ENCODE assay signal across 2 worm cellular contexts in the genomic region with DNA sequence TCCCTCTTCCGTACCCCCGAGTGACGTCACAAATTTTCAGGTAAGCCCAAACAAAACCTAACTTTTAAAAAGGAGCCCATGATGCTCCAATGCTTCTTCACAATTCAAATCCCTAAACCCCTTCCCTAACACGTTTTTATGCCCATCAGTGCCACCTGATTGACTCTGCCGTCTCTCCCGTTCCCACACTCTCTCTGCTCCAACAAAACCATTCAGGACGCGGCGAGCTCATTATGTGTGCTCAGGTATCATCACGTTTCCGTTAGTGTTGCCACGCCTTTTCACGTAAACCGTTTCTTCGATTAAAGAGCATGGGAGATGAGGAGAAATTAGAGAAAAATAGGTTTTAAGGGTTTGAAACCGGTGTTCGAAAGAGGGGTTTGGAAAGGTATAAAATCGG.
A peak's percentile ranks its signal among the peaks of the same experiment; 100 is the strongest.
TF ChIP-seq lines count a peak whose summit lies in the region.

Gene M01H9.2 (minus strand): TSS at position 101 of the 400 bp plus-strand sequence.

TF ChIP-seq in whole organism, L4 larva, 104 proteins besides CTCF, POLR2A, EP300 and RAD21:
- peak; percentile 38 for TF ChIP-seq hlh-30 (tag; optimal IDR thresholded peaks at IDR 0.05; lab: Kevin White, UChicago; ENCODE audit: insufficient read depth)
- no peak for TF ChIP-seq snpc-4 (tag; optimal IDR thresholded peaks at IDR 0.05; lab: Kevin White, UChicago)
TF ChIP-seq in whole organism, L4 larva: peak in this region for 1.

TF ChIP-seq in whole organism, young adult, 124 proteins besides CTCF, POLR2A, EP300 and RAD21:
- no peak for TF ChIP-seq bed-2 (GFP tag; IDR thresholded peaks at IDR 0.05; lab: Robert Waterston, UW)
- TF ChIP-seq lsy-27 (tag; optimal IDR thresholded peaks at IDR 0.05; lab: Kevin White, UChicago; ENCODE audit: borderline replicate concordance, insufficient read depth), result no peak
- peak; percentile 39; the same call in 1 of the 2 replicates for TF ChIP-seq hmg-1.2 (GFP tag; IDR thresholded peaks at IDR 0.05; lab: Robert Waterston, UW)
- no peak for TF ChIP-seq lin-40 (tag; optimal IDR thresholded peaks at IDR 0.05; lab: Kevin White, UChicago)
- no peak for TF ChIP-seq F33H1.4 (GFP tag; IDR thresholded peaks at IDR 0.05; lab: Robert Waterston, UW)
